Fruit fly (Drosophila melanogaster): ENCODE results near the gene Epg5.

Epg5 gene

DNA sequence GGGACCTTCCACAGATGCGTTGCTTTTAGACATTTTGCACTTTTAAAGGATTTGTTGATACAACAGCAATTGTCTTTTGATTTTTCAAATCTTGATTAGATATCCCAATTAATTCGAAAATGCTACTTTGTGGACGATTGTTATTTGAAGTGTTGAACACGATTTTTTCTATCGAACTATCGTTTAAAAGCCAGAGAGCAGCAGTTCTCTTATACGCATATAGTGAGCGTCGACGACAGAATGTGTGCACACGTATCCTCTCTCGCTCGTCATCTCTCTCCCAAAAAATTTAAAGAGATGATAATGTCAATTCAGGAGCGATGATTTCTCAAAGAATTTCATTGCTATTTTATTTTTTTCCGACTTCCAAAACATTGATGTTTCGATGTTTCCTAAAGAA, 36.2 kb downstream of the Epg5 start, which contains the start of gene CG34283:
Gene CG34283, minus strand, starts transcription at position 101 of the 400 bp plus-strand sequence.
- no peak for TF ChIP-seq CG17801 (GFP tag; optimal IDR thresholded peaks at IDR 0.05; ENCODE audit: partially characterized antibody)

DNA sequence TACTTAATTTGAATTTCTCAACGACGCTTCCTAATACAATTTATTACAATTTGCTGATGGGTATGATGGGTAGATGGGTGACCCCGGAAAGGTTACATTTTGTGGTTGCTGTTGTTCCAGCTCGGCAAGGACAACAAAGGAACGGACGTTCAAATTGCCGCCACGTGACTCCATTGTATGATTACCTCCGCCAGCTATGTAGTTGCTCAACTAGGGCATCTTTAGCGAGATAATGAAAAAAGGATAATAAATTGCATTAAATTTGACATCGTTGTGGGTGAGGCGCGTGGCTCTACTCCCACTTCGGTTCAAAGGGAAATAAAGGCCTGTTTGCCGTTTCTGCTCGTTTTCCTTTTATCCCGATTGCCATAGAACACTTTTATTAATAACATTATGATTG, 37.3 kb downstream of the Epg5 start:
- TF ChIP-seq CG17801 (GFP tag; optimal IDR thresholded peaks at IDR 0.05; ENCODE audit: partially characterized antibody) = no peak

- TF ChIP-seq CG17801 (GFP tag; optimal IDR thresholded peaks at IDR 0.05; ENCODE audit: partially characterized antibody) = no peak
These were observed 38.8 kb downstream of the Epg5 start for dm6 chr3R:18719767-18720341.

DNA sequence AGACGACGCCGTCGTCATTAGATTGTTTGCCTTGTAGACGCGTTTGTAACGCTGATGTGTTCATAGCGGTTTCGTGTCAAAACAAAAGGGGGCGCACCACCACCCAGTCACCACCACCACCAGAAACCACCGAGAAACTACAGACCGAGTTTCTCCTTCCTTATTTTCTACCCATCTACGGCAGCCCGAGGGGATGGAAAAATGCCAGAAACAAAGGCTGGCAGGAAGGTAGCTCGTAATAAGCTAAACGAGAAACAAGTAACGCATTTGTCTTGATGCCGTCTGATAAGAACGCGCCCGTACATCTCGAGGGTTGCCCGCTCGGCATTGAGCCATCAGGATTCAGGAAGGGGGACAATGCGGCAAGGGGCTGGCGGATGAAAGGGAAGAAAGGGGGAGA, 51.2 kb downstream of the Epg5 start:
- no peak for TF ChIP-seq CG17801 (GFP tag; optimal IDR thresholded peaks at IDR 0.05; ENCODE audit: partially characterized antibody)

- TF ChIP-seq CG17801 (GFP tag; optimal IDR thresholded peaks at IDR 0.05; ENCODE audit: partially characterized antibody) = no peak
These were observed 52.4 kb downstream of the Epg5 start for dm6 chr3R:18706289-18706688.

dm6 chr3R:18705150-18705549, 53.5 kb downstream of the Epg5 start, which contains the start of the genes ChAT and VAChT:
TSS of gene ChAT (plus strand) at chr3R:18705501.
TSS of gene VAChT (plus strand) at chr3R:18705501.
- no peak for TF ChIP-seq CG17801 (GFP tag; optimal IDR thresholded peaks at IDR 0.05; ENCODE audit: partially characterized antibody)

DNA sequence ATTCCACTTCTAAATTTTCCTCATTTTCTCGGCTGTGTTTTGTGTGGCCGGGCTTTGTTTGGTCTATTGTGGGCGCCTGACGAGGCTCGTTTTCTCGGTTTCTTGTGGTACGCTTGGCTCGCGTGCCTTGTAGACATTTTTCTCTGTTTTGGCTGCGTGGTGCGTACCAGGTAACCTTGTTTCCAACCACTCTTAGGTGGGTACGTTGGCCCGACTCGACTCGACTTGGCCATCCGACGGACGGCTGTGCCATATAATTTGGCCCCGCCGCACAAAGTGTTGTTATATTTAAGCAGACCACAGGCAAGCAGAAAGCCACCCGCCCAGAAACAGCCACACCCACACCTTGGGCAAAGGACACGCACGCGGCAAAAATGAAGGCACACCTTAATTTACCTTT, 55.2 kb downstream of the Epg5 start:
- TF ChIP-seq CG17801 (GFP tag; optimal IDR thresholded peaks at IDR 0.05; ENCODE audit: partially characterized antibody) = no peak
